Worm (Caenorhabditis elegans): ENCODE data around the gene C16C8.9.

Gene C16C8.9

ce11 chrII:3425433-3425832, 37.6 kb downstream of the C16C8.9 start, which contains the start of gene nep-11:
Gene nep-11 (minus strand): TSS chrII:3425533.
- no peak for TF ChIP-seq nhr-77 (tag; optimal IDR thresholded peaks at IDR 0.05)
- TF ChIP-seq lin-11 (tag; optimal IDR thresholded peaks at IDR 0.05), result no peak
- no peak for TF ChIP-seq nhr-23 (tag; optimal IDR thresholded peaks at IDR 0.05)
- TF ChIP-seq mbf-1 (tag; optimal IDR thresholded peaks at IDR 0.05), result no peak
- no peak for TF ChIP-seq ztf-4 (tag; optimal IDR thresholded peaks at IDR 0.05)
- TF ChIP-seq nhr-11 (tag; optimal IDR thresholded peaks at IDR 0.05), result no peak
- no peak for TF ChIP-seq elt-3 (tag; optimal IDR thresholded peaks at IDR 0.05)
- no peak for TF ChIP-seq ceh-82 (tag; optimal IDR thresholded peaks at IDR 0.05)
- TF ChIP-seq nhr-6 (tag; optimal IDR thresholded peaks at IDR 0.05), result no peak
- TF ChIP-seq ZK546.5 (tag; optimal IDR thresholded peaks at IDR 0.05), result no peak
- TF ChIP-seq egl-27 (tag; optimal IDR thresholded peaks at IDR 0.05), result no peak
- TF ChIP-seq ztf-1 (GFP tag; conservative IDR thresholded peaks at IDR 0.05), result no peak

- no peak for TF ChIP-seq fos-1 (tag; optimal IDR thresholded peaks at IDR 0.05)
- TF ChIP-seq lin-13 (GFP tag; optimal IDR thresholded peaks at IDR 0.05), result no peak
- TF ChIP-seq Y55F3AM.14 (GFP tag; optimal IDR thresholded peaks at IDR 0.05), result no peak
- TF ChIP-seq lsy-2 (tag; optimal IDR thresholded peaks at IDR 0.05), result no peak
- TF ChIP-seq F13H6.1 (tag; optimal IDR thresholded peaks at IDR 0.05), result no peak
- TF ChIP-seq peb-1 (tag; optimal IDR thresholded peaks at IDR 0.05), result no peak
- no peak for TF ChIP-seq unc-39 (tag; optimal IDR thresholded peaks at IDR 0.05)
- no peak for TF ChIP-seq lin-39 (tag; optimal IDR thresholded peaks at IDR 0.05)
- no peak for TF ChIP-seq zag-1 (tag; optimal IDR thresholded peaks at IDR 0.05)
- TF ChIP-seq nhr-77 (tag; optimal IDR thresholded peaks at IDR 0.05), result no peak
- no peak for TF ChIP-seq mbf-1 (tag; optimal IDR thresholded peaks at IDR 0.05)
- no peak for TF ChIP-seq alr-1 (tag; optimal IDR thresholded peaks at IDR 0.05)
- no peak for TF ChIP-seq snpc-4 (tag; optimal IDR thresholded peaks at IDR 0.05)
- TF ChIP-seq blmp-1 (tag; optimal IDR thresholded peaks at IDR 0.05; ENCODE audit: insufficient read depth), result no peak
- no peak for TF ChIP-seq skn-1 (tag; optimal IDR thresholded peaks at IDR 0.05)
- TF ChIP-seq aly-2 (tag; optimal IDR thresholded peaks at IDR 0.05), result no peak
- no peak for TF ChIP-seq nhr-12 (tag; optimal IDR thresholded peaks at IDR 0.05)
Observed at ce11 chrII:3422938-3423337, 40.1 kb downstream of the C16C8.9 start.

ce11 chrII:3416528-3416927, 46.5 kb downstream of the C16C8.9 start, which contains the start of gene nep-6:
Gene nep-6 (plus strand): TSS chrII:3416828.
- no peak for TF ChIP-seq nhr-11 (tag; optimal IDR thresholded peaks at IDR 0.05)
- TF ChIP-seq nhr-77 (tag; optimal IDR thresholded peaks at IDR 0.05), result no peak
- no peak for TF ChIP-seq lin-13 (GFP tag; optimal IDR thresholded peaks at IDR 0.05)
- TF ChIP-seq unc-62 (GFP tag; optimal IDR thresholded peaks at IDR 0.05), result no peak
- TF ChIP-seq crh-2 (tag; optimal IDR thresholded peaks at IDR 0.05), result no peak
- TF ChIP-seq R02D3.7 (tag; optimal IDR thresholded peaks at IDR 0.05), result no peak
- TF ChIP-seq nhr-129 (tag; optimal IDR thresholded peaks at IDR 0.05), result no peak
- no peak for TF ChIP-seq lin-39 (tag; optimal IDR thresholded peaks at IDR 0.05)
- TF ChIP-seq unc-55 (GFP tag; optimal IDR thresholded peaks at IDR 0.05), result no peak
- no peak for TF ChIP-seq lsy-2 (tag; optimal IDR thresholded peaks at IDR 0.05)
- no peak for TF ChIP-seq zag-1 (tag; optimal IDR thresholded peaks at IDR 0.05)
- no peak for TF ChIP-seq ztf-4 (tag; optimal IDR thresholded peaks at IDR 0.05)
- TF ChIP-seq ceh-16 (tag; optimal IDR thresholded peaks at IDR 0.05), result no peak
- no peak for TF ChIP-seq snpc-4 (tag; optimal IDR thresholded peaks at IDR 0.05)
- TF ChIP-seq elt-3 (tag; optimal IDR thresholded peaks at IDR 0.05), result no peak
- no peak for TF ChIP-seq egl-27 (tag; optimal IDR thresholded peaks at IDR 0.05)
- TF ChIP-seq gmeb-1 (tag; optimal IDR thresholded peaks at IDR 0.05), result no peak

- TF ChIP-seq ceh-82 (tag; optimal IDR thresholded peaks at IDR 0.05) (no peak), sma-9 (GFP tag; optimal IDR thresholded peaks at IDR 0.05) (no peak), sma-9 (tag; optimal IDR thresholded peaks at IDR 0.05) (no peak)
Observed at ce11 chrII:3414383-3414910, 48.5 kb downstream of the C16C8.9 start, which contains the start of the genes F18A12.7 and F18A12.2. Gene F18A12.7 (minus strand): TSS chrII:3414483. Gene F18A12.2 (plus strand): TSS chrII:3414860.
